Worm (Caenorhabditis elegans) whole organism, L4 larva: ENCODE data around the gene sptl-3.

Experiments
- D1046.2 ChIP-seq: fragments of 200-800 bp; sonication (Bioruptor generic); IDR thresholded peaks from 2 replicates; pipeline ENCODE4 v1.3.6; 2022; ENCODE audit warnings: missing genetic modification characterization, missing compliant biosample characterization
- F10B5.3 ChIP-seq: sonication (generic microtip); optimal IDR thresholded peaks from 2 replicates; lab custom pipeline; 2016; ENCODE audit warnings: mild to moderate bottlenecking, missing genetic modification characterization, missing compliant biosample characterization
- F37D6.2 ChIP-seq: sonication (generic microtip); optimal IDR thresholded peaks from 2 replicates; lab custom pipeline; 2016; ENCODE audit warnings: mild to moderate bottlenecking, missing genetic modification characterization, missing compliant biosample characterization
- R02D3.7 ChIP-seq: fragments of 150-350 bp; sonication (generic microtip); optimal IDR thresholded peaks from 3 replicates; lab custom pipeline; 2014; ENCODE audit warnings: missing biosample characterization, missing genetic modification characterization
- T20F7.1 ChIP-seq: fragments of 200-800 bp; sonication (Bioruptor generic); optimal IDR thresholded peaks from 2 replicates; lab custom pipeline; 2018; ENCODE audit warnings: mild to moderate bottlenecking, missing genetic modification characterization, missing compliant biosample characterization
- Y48G9A.11 ChIP-seq: fragments of 200-800 bp; sonication (Bioruptor generic); IDR thresholded peaks from 2 replicates; pipeline ENCODE4 v1.3.6; 2022; ENCODE audit warnings: missing genetic modification reagents, missing genetic modification characterization, missing compliant biosample characterization
- ZK337.2 ChIP-seq: fragments of 200-800 bp; sonication (Bioruptor generic); IDR thresholded peaks from 2 replicates; pipeline ENCODE4 v1.3.6; 2022; ENCODE audit warnings: missing genetic modification reagents, missing genetic modification characterization, missing compliant biosample characterization
- ZK546.5 ChIP-seq, 2 experiments: sonication (generic microtip); optimal IDR thresholded peaks; 2 replicates each; lab custom pipeline; 2017; ENCODE audit warnings: missing biosample characterization in 2 of 2, missing genetic modification characterization in 2 of 2
- ama-1 ChIP-seq: fragments of 150-350 bp; optimal IDR thresholded peaks from 2 replicates; lab custom pipeline; 2014; ENCODE audit warnings: inconsistent platforms, mixed read lengths
- attf-4 ChIP-seq: sonication (generic microtip); optimal IDR thresholded peaks from 3 replicates; lab custom pipeline; 2017; ENCODE audit warnings: missing biosample characterization, missing genetic modification characterization
- ceh-20 ChIP-seq: fragments of 200-800 bp; sonication (Bioruptor generic); IDR thresholded peaks from 2 replicates; pipeline ENCODE4 v1.3.6; 2022; ENCODE audit warnings: missing genetic modification reagents, missing genetic modification characterization, missing compliant biosample characterization
- ceh-28 ChIP-seq: fragments of 150-350 bp; optimal IDR thresholded peaks from 2 replicates; lab custom pipeline; 2014; ENCODE audit warnings: missing biosample characterization, missing genetic modification reagents, missing genetic modification characterization
- ceh-32 ChIP-seq: sonication (generic microtip); optimal IDR thresholded peaks from 2 replicates; lab custom pipeline; 2016; ENCODE audit warnings: mild to moderate bottlenecking, missing genetic modification characterization, missing compliant biosample characterization; ENCODE audit not compliant: poor library complexity
- ceh-62 ChIP-seq: sonication (generic microtip); optimal IDR thresholded peaks from 2 replicates; lab custom pipeline; 2017; ENCODE audit warnings: missing biosample characterization, missing genetic modification characterization
- ceh-82 ChIP-seq: sonication (generic microtip); optimal IDR thresholded peaks from 2 replicates; lab custom pipeline; 2017; ENCODE audit warnings: missing biosample characterization, missing genetic modification characterization
- ces-1 ChIP-seq: fragments of 150-350 bp; sonication (generic microtip); optimal IDR thresholded peaks from 4 replicates; lab custom pipeline; 2014; ENCODE audit warnings: missing biosample characterization, missing genetic modification reagents, missing genetic modification characterization
- daf-12 ChIP-seq: fragments of 150-350 bp; optimal IDR thresholded peaks from 2 replicates; lab custom pipeline; 2014; ENCODE audit warnings: missing biosample characterization, missing genetic modification reagents, missing genetic modification characterization
- daf-8 ChIP-seq: fragments of 200-800 bp; sonication (Bioruptor generic); IDR thresholded peaks from 2 replicates; pipeline ENCODE4 v1.3.6; 2022; ENCODE audit warnings: missing genetic modification characterization, missing compliant biosample characterization
- dve-1 ChIP-seq: sonication (generic microtip); optimal IDR thresholded peaks from 2 replicates; lab custom pipeline; 2017; ENCODE audit warnings: antibody characterized with exemption, mild to moderate bottlenecking, missing genetic modification characterization, missing compliant biosample characterization; ENCODE audit not compliant: insufficient read depth
- egl-43 ChIP-seq: fragments of 200-800 bp; sonication (Bioruptor generic); IDR thresholded peaks from 2 replicates; pipeline ENCODE4 v1.3.6; 2022; ENCODE audit warnings: missing genetic modification reagents, missing genetic modification characterization, missing compliant biosample characterization
- hmg-1.1 ChIP-seq: fragments of 200-800 bp; sonication (Bioruptor generic); IDR thresholded peaks from 2 replicates; pipeline ENCODE4 v1.3.6; 2022; ENCODE audit warnings: missing genetic modification reagents, missing genetic modification characterization, missing compliant biosample characterization
- lin-1 ChIP-seq: fragments of 200-800 bp; sonication (Bioruptor generic); IDR thresholded peaks from 2 replicates; pipeline ENCODE4 v1.3.6; 2022; ENCODE audit warnings: missing genetic modification reagents, missing genetic modification characterization, missing compliant biosample characterization
- lin-15B ChIP-seq: fragments of 150-350 bp; sonication (generic microtip); optimal IDR thresholded peaks from 3 replicates; lab custom pipeline; 2014; ENCODE audit warnings: missing biosample characterization, missing genetic modification characterization
- lin-38 ChIP-seq: fragments of 200-800 bp; sonication (Bioruptor generic); IDR thresholded peaks from 2 replicates; pipeline ENCODE4 v1.3.6; 2022; ENCODE audit warnings: missing genetic modification reagents, missing genetic modification characterization, missing compliant biosample characterization
- madf-5 ChIP-seq, 2 experiments: fragments of 200-800 bp; sonication (Bioruptor generic); IDR thresholded peaks; 2 replicates each; pipeline ENCODE4 v1.3.6; 2022; ENCODE audit warnings: missing compliant biosample characterization in 2 of 2, missing genetic modification characterization in 2 of 2
- mdl-1 ChIP-seq, 2 experiments: fragments of 150-350 bp in 1 of 2; sonication (generic microtip) in 1 of 2; optimal IDR thresholded peaks; 2 replicates each; lab custom pipeline; 2014 to 2017; ENCODE audit warnings: missing biosample characterization in 2 of 2, missing genetic modification characterization in 2 of 2
- mep-1 ChIP-seq: fragments of 150-350 bp; sonication (generic microtip); optimal IDR thresholded peaks from 3 replicates; lab custom pipeline; 2014; ENCODE audit warnings: missing biosample characterization, missing genetic modification characterization
- mes-2 ChIP-seq: sonication (generic microtip); optimal IDR thresholded peaks from 2 replicates; lab custom pipeline; 2016; ENCODE audit warnings: missing genotype, mild to moderate bottlenecking, missing genetic modification characterization, missing compliant biosample characterization; ENCODE audit not compliant: poor library complexity, severe bottlenecking
- mxl-3 ChIP-seq: fragments of 200-800 bp; sonication (Bioruptor generic); optimal IDR thresholded peaks from 2 replicates; lab custom pipeline; 2018; ENCODE audit warnings: mild to moderate bottlenecking, missing genetic modification characterization, missing compliant biosample characterization
- nhr-11 ChIP-seq: fragments of 150-350 bp; optimal IDR thresholded peaks from 2 replicates; lab custom pipeline; 2014; ENCODE audit warnings: missing biosample characterization, missing genetic modification characterization
- nhr-111 ChIP-seq: fragments of 200-800 bp; sonication (Bioruptor generic); optimal IDR thresholded peaks from 2 replicates; lab custom pipeline; 2018; ENCODE audit warnings: mild to moderate bottlenecking, missing genetic modification characterization, missing compliant biosample characterization
- nhr-237 ChIP-seq: sonication (generic microtip); optimal IDR thresholded peaks from 2 replicates; lab custom pipeline; 2017; ENCODE audit warnings: missing biosample characterization, missing genetic modification characterization
- nhr-42 ChIP-seq: fragments of 200-800 bp; sonication (Bioruptor generic); IDR thresholded peaks from 2 replicates; pipeline ENCODE4 v1.3.6; 2022; ENCODE audit warnings: missing genetic modification characterization, missing compliant biosample characterization
- nhr-6 ChIP-seq: fragments of 150-350 bp; optimal IDR thresholded peaks from 2 replicates; lab custom pipeline; 2014; ENCODE audit warnings: missing biosample characterization, missing genetic modification characterization
- nhr-76 ChIP-seq: fragments of 150-350 bp; optimal IDR thresholded peaks from 2 replicates; lab custom pipeline; 2014; ENCODE audit warnings: missing biosample characterization, missing genetic modification characterization
- nhr-77 ChIP-seq: fragments of 150-350 bp; optimal IDR thresholded peaks from 2 replicates; lab custom pipeline; 2014; ENCODE audit warnings: missing biosample characterization, missing genetic modification characterization
- pqm-1 ChIP-seq: sonication (generic microtip); optimal IDR thresholded peaks from 2 replicates; lab custom pipeline; 2017; ENCODE audit warnings: missing biosample characterization, missing genetic modification characterization
- rbr-2 ChIP-seq: sonication (generic microtip); optimal IDR thresholded peaks from 2 replicates; lab custom pipeline; 2016; ENCODE audit warnings: missing genotype, missing genetic modification characterization, missing compliant biosample characterization
- sdz-12 ChIP-seq: fragments of 200-800 bp; sonication (Bioruptor generic); optimal IDR thresholded peaks from 2 replicates; lab custom pipeline; 2018; ENCODE audit warnings: mild to moderate bottlenecking, missing genetic modification characterization, missing compliant biosample characterization
- snpc-1.2 ChIP-seq: fragments of 200-800 bp; sonication (Bioruptor generic); IDR thresholded peaks from 2 replicates; pipeline ENCODE4 v1.3.6; 2022; ENCODE audit warnings: missing genetic modification reagents, missing genetic modification characterization, missing compliant biosample characterization
- snpc-4 ChIP-seq: fragments of 150-350 bp; optimal IDR thresholded peaks from 2 replicates; lab custom pipeline; 2014; ENCODE audit warnings: missing biosample characterization, missing genetic modification characterization
- spr-1 ChIP-seq: sonication (generic microtip); optimal IDR thresholded peaks from 2 replicates; lab custom pipeline; 2016; ENCODE audit warnings: mild to moderate bottlenecking, missing genetic modification characterization, missing compliant biosample characterization
- spr-3 ChIP-seq: fragments of 200-800 bp; sonication (Bioruptor generic); optimal IDR thresholded peaks from 2 replicates; lab custom pipeline; 2018; ENCODE audit warnings: mild to moderate bottlenecking, missing genetic modification characterization, missing compliant biosample characterization
- tra-1 ChIP-seq: fragments of 200-800 bp; sonication (Bioruptor generic); IDR thresholded peaks from 2 replicates; pipeline ENCODE4 v1.3.6; 2022; ENCODE audit warnings: missing genetic modification reagents, missing genetic modification characterization, missing compliant biosample characterization
- unc-130 ChIP-seq: sonication (generic microtip); optimal IDR thresholded peaks from 2 replicates; lab custom pipeline; 2016; ENCODE audit warnings: missing genetic modification reagents, missing genetic modification characterization, missing compliant biosample characterization
- unc-39 ChIP-seq: sonication (generic microtip); optimal IDR thresholded peaks from 2 replicates; lab custom pipeline; 2017; ENCODE audit warnings: missing biosample characterization, missing genetic modification characterization
- unc-62 ChIP-seq, 3 experiments: fragments of 150-350 bp in 1 of 3; sonication (generic microtip); optimal IDR thresholded peaks in 2 of 3; peaks in 1 of 3; 1 replicate in 1 of 3; 2 replicates in 2 of 3; lab custom pipeline; 2014 to 2017; ENCODE audit warnings: missing biosample characterization in 3 of 3, missing genetic modification characterization in 3 of 3, missing genetic modification reagents in 3 of 3, missing genotype in 1 of 3
- vab-7 ChIP-seq: fragments of 200-800 bp; sonication (Bioruptor generic); IDR thresholded peaks from 2 replicates; pipeline ENCODE4 v1.3.6; 2022; ENCODE audit warnings: missing genetic modification reagents, missing genetic modification characterization, missing compliant biosample characterization
- zfp-3 ChIP-seq: fragments of 200-800 bp; sonication (Bioruptor generic); conservative IDR thresholded peaks from 2 replicates; pipeline ENCODE4 v1.3.6; 2022; ENCODE audit warnings: missing genetic modification reagents, missing genetic modification characterization, missing compliant biosample characterization
- zip-11 ChIP-seq: fragments of 200-800 bp; sonication (Bioruptor generic); IDR thresholded peaks from 2 replicates; pipeline ENCODE4 v1.3.6; 2022; ENCODE audit warnings: missing genetic modification characterization, missing compliant biosample characterization
- zip-2 ChIP-seq: fragments of 150-350 bp; optimal IDR thresholded peaks from 2 replicates; lab custom pipeline; 2014; ENCODE audit warnings: missing biosample characterization, missing genetic modification characterization

The sptl-3 gene

DNA sequence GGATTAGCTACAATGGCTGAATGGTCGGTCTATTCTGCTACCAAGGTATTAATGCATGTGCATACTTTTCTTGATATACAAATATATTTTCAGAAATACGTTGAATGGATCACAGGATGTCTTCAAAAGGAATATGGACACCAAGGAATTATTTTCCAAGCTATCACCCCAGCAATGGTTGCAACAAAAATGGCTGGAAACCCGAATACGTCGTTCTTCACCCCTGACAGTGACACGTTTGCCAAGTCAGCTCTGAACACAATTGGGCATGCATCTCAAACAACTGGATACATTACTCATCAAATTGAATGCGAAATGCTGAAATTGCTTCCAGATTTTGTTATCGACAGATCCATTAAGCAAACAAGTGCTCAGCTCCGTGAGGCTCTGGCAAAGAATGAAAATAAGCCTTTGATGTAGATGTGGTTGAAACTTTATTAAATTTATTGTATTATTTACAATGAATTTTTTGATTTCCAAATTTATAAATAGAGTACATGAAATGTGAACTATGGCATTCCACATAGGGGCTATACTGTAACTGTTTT lies 14.5 kb downstream of the sptl-3 start (continued):
- TF ChIP-seq mes-2 (tag; lab: Kevin White, UChicago) (peak; percentile 52), D1046.2 (peak; percentile 79; the same call in 1 of the 2 replicates), hmg-1.1 (GFP tag; lab: Robert Waterston, UW) (no peak; the same call in 1 of the 2 replicates), pqm-1 (tag; lab: Kevin White, UChicago) (no peak), zfp-3 (GFP tag; lab: Robert Waterston, UW) (peak; percentile 98), nhr-6 (no peak), vab-7 (GFP tag; lab: Robert Waterston, UW) (no peak), mep-1 (peak; percentile 94), rbr-2 (tag; lab: Kevin White, UChicago) (no peak), ZK546.5 (tag; optimal IDR thresholded peaks at IDR 0.05; lab: Kevin White, UChicago) (no peak), mdl-1 (tag; optimal IDR thresholded peaks at IDR 0.05; lab: Kevin White, UChicago) (peak in 1 of 2 experiments; percentile 22), daf-8 (no peak), mxl-3 (GFP tag; lab: Kevin White, UChicago) (peak; percentile 45), ama-1 (lab: Kevin White, UChicago) (no peak), spr-1 (tag; lab: Kevin White, UChicago) (no peak), spr-3 (GFP tag; lab: Kevin White, UChicago) (peak; percentile 32), attf-4 (no peak), ceh-20 (GFP tag; lab: Robert Waterston, UW) (no peak), ceh-28 (tag; lab: Kevin White, UChicago) (no peak), nhr-237 (tag; lab: Kevin White, UChicago) (no peak), egl-43 (GFP tag; lab: Robert Waterston, UW) (peak; percentile 73), nhr-77 (tag; lab: Kevin White, UChicago) (peak; percentile 89), R02D3.7 (no peak), lin-15B (tag; lab: Kevin White, UChicago) (peak; percentile 27), zip-11 (no peak), zip-2 (tag; lab: Kevin White, UChicago) (no peak), unc-130 (no peak), tra-1 (peak; percentile 9; the same call in 1 of the 2 replicates), nhr-42 (GFP tag; lab: Robert Waterston, UW) (peak; percentile 27; the same call in 1 of the 2 replicates), ceh-82 (tag; lab: Kevin White, UChicago) (no peak), nhr-11 (peak; percentile 11), T20F7.1 (GFP tag; lab: Kevin White, UChicago) (peak; percentile 75), sdz-12 (GFP tag; lab: Kevin White, UChicago) (peak; percentile 13), ceh-32 (tag; lab: Kevin White, UChicago) (no peak), unc-62 (GFP tag; optimal IDR thresholded peaks at IDR 0.05 in 1 of 2; lab: Kevin White, UChicago) (no peak), unc-62 (tag; optimal IDR thresholded peaks at IDR 0.05; lab: Kevin White, UChicago) (no peak), Y48G9A.11 (GFP tag; lab: Robert Waterston, UW) (no peak; the same call in 1 of the 2 replicates), nhr-76 (no peak), ZK337.2 (GFP tag; lab: Robert Waterston, UW) (no peak), ces-1 (GFP tag; lab: Kevin White, UChicago) (no peak), lin-1 (GFP tag; lab: Robert Waterston, UW) (peak; percentile 51; the same call in 1 of the 2 replicates), unc-39 (tag; lab: Kevin White, UChicago) (no peak), snpc-4 (tag; lab: Kevin White, UChicago) (no peak), madf-5 (GFP tag; IDR thresholded peaks at IDR 0.05; lab: Robert Waterston, UW) (0 out of 4 replicates have a peak, but pooled peaks of 1 of the 2 experiments have one; percentile 52), dve-1 (peak; percentile 28), lin-38 (peak; percentile 59), F10B5.3 (tag; lab: Kevin White, UChicago) (no peak), nhr-111 (GFP tag; lab: Kevin White, UChicago) (no peak), snpc-1.2 (GFP tag; lab: Robert Waterston, UW) (peak; percentile 27; the same call in 1 of the 2 replicates), F37D6.2 (no peak), daf-12 (tag; lab: Kevin White, UChicago) (no peak), ceh-62 (no peak)
